Fruit fly (Drosophila melanogaster): Measurements from ENCODE around the gene CG1578.

DNA sequence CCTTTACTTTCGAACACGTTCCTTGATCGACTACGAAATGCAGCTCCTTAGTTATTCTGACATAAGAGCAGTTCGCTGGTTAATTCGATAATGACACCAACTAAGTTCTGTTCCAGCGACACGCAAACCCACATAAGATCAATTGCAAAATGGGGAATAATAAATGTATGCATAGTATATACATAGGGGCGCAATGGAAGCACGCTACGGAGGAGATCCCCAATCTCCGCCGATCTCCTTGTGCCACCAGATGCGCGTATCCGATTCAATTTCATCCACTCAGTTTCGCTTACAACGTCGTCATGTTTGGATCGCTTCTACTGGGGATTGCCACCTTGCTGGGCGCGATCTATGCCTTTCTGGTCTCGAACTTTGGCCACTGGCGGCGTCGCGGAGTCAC, 23.0 kb upstream of the CG1578 start, which contains the start of gene Cyp28c1:
- TF ChIP-seq EcR (GFP tag; optimal IDR thresholded peaks at IDR 0.05) (no peak), CG9948 (tag; optimal IDR thresholded peaks at IDR 0.05) (no peak)

All from whole organism, pupa.